Fruit fly (Drosophila melanogaster) S2 (cell line): ENCODE results near the gene m.
"Not testable (repeated sequence)": the region's sequence is repeated elsewhere in the genome, so short reads cannot be mapped to it uniquely, and the experiment has no call there.

Experiments used
- CG8478 ChIP-seq: fragments of >200 bp; optimal IDR thresholded peaks from 2 replicates; lab custom pipeline; 2018
- CTCF ChIP-seq, 2 experiments: fragments of >200 bp; optimal IDR thresholded peaks; 2 replicates each; lab custom pipeline; 2018

The m gene

DNA sequence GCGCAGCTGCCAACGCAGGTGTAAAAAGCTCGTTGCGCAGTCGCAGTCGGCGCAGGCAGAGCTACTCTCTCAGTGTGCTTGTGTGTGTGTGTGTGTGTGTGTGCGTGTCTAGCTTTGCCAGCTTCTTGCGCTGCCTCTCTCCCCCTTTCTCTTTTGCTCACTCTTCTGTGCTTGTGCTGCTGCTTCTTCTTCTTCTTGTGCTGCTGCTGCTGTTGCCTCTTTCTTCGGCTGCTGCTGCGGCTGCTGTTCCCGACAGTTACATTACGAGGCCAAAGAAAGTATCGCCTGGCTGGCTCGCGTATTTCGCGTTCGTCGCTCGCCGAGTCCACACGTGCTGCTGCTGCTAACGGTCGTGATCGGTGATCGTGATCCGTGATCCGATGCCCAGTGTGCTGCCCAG is at the start of gene m:
Gene m (plus strand): TSS at position 301 of the 400 bp plus-strand sequence.
- TF ChIP-seq CG8478 (lab: Kevin White, UChicago); CTCF (optimal IDR thresholded peaks at IDR 0.05; lab: Kevin White, UChicago): not testable (repeated sequence)

DNA sequence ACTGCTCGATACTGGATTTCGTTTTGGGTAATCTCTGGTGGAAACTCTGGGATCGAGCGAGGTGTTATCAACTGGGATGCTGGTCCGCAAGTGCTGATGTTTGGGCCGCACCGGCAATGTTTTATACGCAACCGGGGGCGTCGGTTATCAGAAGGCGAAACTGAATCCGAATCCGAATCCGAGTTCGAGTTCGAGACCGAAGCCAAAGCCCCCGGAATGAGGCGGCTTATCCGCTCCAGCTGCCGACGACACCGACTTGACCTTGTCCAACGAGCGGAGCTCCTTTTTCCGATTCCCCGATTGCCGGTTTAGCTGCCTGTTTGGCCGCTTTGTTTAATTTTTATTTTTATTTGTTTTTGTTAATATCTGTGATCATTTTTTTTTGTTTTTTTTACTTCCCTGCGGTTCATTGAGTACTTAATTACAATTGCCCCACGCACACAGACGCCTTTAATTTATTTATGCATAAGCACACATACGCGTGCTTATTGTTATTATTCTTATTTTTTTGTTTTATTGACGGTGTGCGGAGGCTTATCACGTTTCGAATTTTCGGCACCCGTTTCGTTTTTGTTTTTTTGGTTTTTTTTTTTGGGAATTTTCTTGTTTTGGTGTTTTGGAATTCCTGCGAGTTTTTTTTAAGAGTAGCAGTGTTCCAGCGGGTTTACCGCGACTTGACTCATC is 49.0 kb upstream of the m start, which contains the start of gene CG2444:
Gene CG2444 (minus strand): TSS at position 372 of the 684 bp plus-strand sequence.
- TF ChIP-seq CG8478 (lab: Kevin White, UChicago) (no peak), CTCF (optimal IDR thresholded peaks at IDR 0.05; lab: Kevin White, UChicago) (no peak)

DNA sequence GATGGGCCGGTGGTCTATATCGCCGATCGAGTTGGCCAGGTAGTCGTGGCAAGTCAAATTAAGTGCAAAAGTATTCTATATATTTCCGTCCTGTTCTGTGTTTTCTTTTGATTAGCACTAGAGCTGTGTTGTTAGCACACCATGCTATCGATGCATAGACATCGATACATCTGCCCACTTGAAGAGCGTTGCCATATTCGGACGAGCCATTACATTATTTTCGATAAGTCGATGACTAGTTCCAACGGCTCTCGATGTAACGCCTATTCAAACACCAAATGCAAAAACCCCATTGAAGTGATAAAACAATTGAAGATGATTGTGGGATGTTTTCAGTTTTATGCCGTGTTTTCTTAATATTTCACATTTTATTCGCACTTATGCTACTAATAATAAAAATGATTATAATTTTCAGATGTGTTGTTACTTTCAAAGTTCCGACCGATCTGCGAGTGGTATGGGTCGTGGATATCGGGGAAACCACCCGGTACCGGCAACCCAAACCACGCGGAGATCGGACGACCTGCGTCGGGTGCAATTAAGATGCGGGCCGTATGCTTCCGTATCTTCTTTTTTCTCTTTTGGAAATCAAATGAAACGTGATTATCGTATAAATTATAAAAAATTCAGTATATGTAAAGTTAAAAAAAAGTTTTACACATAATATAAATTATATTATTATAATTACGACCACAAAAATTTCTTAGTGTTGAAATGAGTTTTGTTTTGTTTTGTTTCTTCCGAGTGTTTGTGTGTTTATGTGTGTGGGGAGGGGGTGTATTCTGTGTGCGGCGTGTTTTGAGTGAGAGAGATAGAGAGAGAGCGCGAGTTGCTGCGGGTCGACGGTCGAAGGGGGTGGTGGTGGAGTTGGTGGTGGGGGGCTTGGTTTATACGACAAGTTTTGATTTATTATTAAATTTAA is 44.0 kb upstream of the m start, which contains the start of gene FucT6:
Gene FucT6 (minus strand): TSS at position 153 of the 922 bp plus-strand sequence.
- peak in 1 of 2 experiments; percentile 43 for TF ChIP-seq CTCF (optimal IDR thresholded peaks at IDR 0.05; lab: Kevin White, UChicago)
- TF ChIP-seq CG8478 (lab: Kevin White, UChicago): no peak

DNA sequence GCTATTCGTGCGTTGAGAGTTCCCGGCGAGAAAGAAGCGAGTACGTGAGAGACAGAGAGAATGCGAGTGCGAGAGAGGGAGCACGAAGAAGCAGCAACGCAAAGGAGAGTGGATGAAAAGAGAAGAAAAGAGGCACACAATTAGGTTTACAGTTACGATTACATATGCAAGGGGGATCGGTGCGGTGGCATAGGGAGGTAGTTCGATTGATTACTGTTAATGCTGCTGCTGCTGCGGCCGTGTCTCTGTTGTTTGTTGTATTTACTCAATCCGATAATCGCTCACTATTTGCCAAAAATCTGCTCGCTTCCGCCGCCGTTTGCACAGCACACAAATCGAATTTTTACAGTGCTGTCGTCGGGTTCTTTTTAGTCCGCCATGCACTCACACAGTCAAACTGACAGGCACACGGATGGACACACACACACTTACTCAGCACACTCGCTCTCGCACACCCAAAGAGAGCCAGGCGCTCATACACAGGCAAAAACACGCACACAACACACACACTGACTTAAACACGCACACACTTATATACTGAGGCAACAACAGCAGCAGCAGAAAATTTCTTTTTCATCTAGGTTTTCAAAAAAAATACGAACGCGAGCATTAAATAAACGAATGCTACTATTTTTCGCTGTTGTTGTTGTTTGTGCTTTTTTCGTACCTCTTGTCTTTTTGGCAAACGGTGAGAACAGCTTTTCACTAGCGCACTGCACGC is 40.1 kb upstream of the m start:
- no peak for TF ChIP-seq CTCF (optimal IDR thresholded peaks at IDR 0.05; lab: Kevin White, UChicago)
- no peak for TF ChIP-seq CG8478 (lab: Kevin White, UChicago)

DNA sequence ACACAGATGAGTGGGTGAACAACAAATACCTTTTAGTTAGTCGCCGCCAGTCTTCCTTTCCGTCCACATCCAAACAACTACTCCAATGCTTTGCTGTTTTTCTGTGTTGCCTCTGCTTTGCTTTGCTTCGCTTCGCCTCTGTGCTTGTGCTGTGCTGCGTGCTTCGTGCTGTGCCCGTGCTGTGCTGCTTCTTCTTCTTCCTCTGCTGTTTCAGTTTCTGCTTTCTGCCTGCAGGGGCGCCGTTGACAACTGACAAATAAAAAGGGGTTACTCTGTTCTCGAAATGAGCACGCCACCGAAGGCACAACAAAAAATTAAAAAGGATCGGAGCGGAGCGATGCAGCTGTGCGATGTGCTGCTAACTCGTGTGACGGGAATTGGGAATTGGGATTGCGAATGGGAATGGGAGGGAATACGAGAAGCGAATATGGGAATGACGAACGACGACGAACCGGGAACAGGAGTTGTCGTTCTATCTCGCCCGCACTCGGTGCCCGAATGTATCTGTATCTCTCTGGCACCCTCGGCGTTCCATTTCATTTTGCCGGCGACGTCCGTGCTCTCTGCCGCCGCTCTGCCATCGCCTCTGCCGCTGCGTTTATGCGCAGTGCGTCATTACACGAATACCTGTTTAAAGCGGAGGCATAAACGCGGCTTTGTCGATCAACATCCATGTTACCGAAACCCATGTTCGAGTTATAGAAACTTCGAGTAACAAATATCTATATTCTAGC is 39.4 kb upstream of the m start:
- TF ChIP-seq CG8478 (lab: Kevin White, UChicago) (no peak), CTCF (optimal IDR thresholded peaks at IDR 0.05; lab: Kevin White, UChicago) (peak; percentile 48 to 63)

DNA sequence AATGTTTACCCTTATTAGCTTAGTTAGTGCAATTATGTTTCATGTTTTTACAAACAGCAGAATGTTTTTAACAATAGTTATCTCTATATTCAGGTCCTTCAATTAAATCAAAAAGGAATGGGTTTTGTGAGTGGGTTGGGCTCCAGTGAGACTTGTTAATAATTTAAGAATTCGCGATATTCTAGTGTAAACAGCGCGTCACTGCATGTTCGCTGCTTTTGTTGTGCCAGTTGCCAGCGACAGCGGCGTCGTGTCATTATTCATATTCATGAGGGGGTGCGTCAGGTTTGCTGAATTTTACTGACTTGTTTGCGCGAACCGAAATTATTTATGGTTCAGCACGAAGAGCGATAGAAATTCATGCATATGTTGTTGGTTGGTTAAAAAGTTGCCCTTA is 38.8 kb upstream of the m start, which contains the start of gene Amun:
Gene Amun (minus strand): TSS at position 303 of the 397 bp plus-strand sequence.
- TF ChIP-seq CTCF (optimal IDR thresholded peaks at IDR 0.05; lab: Kevin White, UChicago): no peak
- TF ChIP-seq CG8478 (lab: Kevin White, UChicago): no peak

DNA sequence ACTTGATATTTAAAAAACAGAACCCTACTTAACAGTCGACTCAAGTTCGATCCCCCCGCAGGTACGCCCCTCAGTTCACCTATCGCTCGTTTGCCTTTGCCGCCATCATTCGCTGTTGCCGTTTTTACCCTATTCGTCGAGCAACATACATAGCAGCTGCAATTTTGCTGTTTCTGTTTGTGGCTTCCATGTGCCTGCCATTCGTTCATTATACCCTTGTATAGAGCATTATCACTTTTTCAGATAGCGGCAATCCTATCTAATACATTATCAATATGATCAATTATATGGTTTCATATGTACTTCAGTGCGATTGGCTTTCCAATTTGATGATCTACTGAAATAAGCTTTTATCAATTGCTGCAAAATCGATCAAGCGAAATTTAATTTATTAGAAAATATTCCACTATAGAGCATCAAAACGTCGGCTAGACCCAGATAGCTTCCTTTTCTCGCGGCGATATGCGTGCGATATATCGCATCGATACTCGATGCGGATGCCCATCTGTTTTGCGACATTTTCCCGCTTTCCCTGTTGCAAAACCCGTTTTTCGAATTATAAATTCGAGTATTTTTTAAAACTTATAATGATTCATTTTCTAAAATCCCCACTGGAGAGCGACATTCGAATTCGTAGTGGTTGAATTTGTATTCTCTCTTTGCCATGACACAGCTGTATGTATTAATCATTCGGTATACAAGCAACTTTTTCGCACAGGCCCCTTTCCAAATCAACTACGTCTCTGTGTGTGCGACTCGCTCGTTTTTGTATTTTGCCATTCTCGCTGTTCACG is 37.9 kb upstream of the m start:
- TF ChIP-seq CG8478 (lab: Kevin White, UChicago) (no peak), CTCF (optimal IDR thresholded peaks at IDR 0.05; lab: Kevin White, UChicago) (no peak)

DNA sequence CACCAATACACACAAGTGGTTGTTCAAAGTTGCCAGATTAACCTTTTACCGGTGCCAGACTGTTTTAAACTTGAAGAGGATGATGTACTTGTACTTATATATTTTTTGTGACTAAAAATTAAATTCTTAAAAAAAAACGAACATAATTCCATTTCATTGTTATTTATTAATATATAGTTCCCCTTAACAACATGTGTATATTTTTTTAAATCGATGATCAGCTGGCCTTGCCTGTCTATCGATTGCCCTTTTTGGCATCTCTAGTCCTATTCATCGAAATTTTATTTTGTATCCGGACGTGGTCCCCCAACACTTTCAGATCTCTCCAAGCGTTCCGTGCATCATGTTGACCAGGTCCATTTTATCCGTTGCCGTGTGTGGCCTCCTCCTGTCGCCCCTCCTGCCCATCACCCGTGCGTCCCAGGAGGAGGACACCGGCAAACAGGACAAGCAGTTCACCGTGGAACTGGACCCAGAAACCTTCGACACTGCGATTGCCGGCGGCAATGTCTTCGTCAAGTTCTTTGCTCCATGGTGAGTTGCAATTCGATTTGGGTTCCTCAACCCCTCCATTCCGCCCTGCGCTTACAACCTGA is 37.2 kb upstream of the m start, which contains the start of gene prtp:
Gene prtp (plus strand): TSS at position 26 of the 596 bp plus-strand sequence.
- no peak for TF ChIP-seq CG8478 (lab: Kevin White, UChicago)
- TF ChIP-seq CTCF (optimal IDR thresholded peaks at IDR 0.05; lab: Kevin White, UChicago): no peak

DNA sequence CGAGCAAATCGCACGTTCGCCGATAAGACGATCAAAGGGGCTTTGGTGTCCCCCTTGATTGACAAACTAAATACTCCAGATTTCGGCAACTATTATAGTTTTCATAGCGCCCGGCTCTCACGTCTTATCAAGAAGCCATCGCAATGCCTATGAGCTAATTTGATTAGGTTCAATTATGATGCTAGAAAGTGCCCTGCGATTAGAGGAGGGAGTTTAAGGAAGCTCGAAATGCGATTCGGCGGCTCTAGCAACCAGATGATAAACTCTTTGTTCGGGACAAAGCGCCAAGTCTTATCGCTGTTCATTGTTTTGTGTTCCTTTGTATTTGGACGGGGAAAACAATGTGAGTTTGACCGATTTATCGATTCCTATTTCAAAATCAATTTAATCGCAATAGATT is 36.2 kb upstream of the m start:
- TF ChIP-seq CTCF (optimal IDR thresholded peaks at IDR 0.05; lab: Kevin White, UChicago) (no peak), CG8478 (lab: Kevin White, UChicago) (no peak)

DNA sequence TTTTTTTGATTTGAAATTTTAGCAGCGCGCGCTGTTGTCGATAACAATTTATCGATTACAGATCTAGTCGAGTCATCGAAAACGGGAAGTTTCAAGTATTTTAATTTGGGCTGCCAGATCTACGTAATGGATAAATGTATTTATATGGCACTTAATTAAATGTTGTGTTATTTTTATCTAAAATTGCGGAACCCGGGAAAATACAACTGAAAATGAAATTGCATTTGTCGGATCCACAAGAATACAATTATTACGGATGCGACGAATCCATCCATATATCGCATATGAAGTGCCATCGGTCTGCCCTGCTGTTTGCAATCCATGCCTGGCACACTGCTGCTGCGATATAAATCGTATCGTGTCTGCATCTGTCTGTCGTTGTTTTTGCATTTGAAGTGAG is 33.9 kb upstream of the m start, which contains the start of gene Tango10:
Gene Tango10 (plus strand): TSS at position 108 of the 400 bp plus-strand sequence.
- TF ChIP-seq CG8478 (lab: Kevin White, UChicago) (no peak), CTCF (optimal IDR thresholded peaks at IDR 0.05; lab: Kevin White, UChicago) (no peak)

DNA sequence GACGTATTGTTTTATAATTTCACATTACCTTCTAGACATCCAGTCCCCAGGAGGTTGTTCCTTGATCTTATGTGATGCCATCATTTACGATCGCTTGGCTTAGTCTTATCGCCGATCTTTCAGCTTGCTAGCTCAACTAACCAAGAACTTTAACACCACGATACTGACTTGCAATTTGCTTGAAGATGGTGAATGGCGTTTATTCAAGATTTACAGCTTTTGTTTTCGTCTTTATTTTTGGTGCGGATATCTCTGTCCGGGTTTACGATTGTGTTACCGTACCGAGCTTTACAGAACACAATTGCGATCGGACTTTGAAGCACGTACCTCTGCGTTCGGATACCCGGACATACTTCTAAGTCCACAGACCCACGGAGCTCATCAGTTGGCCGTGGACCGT is 30.1 kb upstream of the m start, which contains the start of gene CG15221:
Gene CG15221 (plus strand): TSS at position 301 of the 400 bp plus-strand sequence.
- TF ChIP-seq CTCF (optimal IDR thresholded peaks at IDR 0.05; lab: Kevin White, UChicago) (no peak), CG8478 (lab: Kevin White, UChicago) (no peak)

DNA sequence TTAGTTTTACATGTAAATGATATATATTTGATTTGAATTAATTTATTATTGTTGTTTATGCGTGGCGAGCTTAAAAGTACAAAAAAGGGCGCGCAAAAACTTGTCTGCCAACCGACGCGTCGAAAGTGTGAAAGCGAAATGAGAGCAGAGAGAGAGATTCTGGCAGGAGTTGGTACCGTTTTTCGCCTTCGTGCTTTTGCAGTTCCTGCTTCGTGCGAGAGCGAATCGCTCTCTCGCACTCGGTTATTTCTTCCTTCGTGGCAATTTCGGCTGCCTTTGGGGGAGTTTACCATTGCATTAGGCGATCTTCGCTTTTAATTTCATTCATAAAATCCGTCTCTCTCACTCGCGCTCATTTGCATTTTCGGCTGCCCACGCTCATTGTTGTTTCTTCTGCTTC is 25.1 kb upstream of the m start, which contains the start of gene inaF-D:
Gene inaF-D (minus strand): TSS at position 101 of the 400 bp plus-strand sequence.
- TF ChIP-seq CTCF (optimal IDR thresholded peaks at IDR 0.05; lab: Kevin White, UChicago) (no peak), CG8478 (lab: Kevin White, UChicago) (no peak)
